Fruit fly (Drosophila melanogaster) whole organism, adult: ENCODE data around the gene CG4836.

Source experiments
- CG11617 ChIP-seq: fragments of 200-800 bp; sonication (Bioruptor generic); optimal IDR thresholded peaks from 2 replicates; lab custom pipeline; 2017; ENCODE audit warnings: mild to moderate bottlenecking, missing biosample characterization, missing genetic modification reagents, missing genetic modification characterization
- CG12768 ChIP-seq: fragments of 200-800 bp; sonication (Bioruptor generic); optimal IDR thresholded peaks from 2 replicates; lab custom pipeline; 2017; ENCODE audit warnings: missing biosample characterization, missing genetic modification characterization, mild to moderate bottlenecking, moderate library complexity, missing genetic modification reagents
- CG14711 ChIP-seq: fragments of 200-800 bp; sonication (Bioruptor generic); optimal IDR thresholded peaks from 2 replicates; lab custom pipeline; 2018; ENCODE audit warnings: missing biosample characterization, mild to moderate bottlenecking, missing genetic modification characterization, moderate library complexity
- CG1620 ChIP-seq: fragments of 200-800 bp; sonication (Bioruptor generic); optimal IDR thresholded peaks from 2 replicates; lab custom pipeline; 2016; ENCODE audit warnings: missing biosample characterization, missing genetic modification characterization
- CG5204 ChIP-seq: fragments of 200-800 bp; sonication (Bioruptor generic); optimal IDR thresholded peaks from 2 replicates; lab custom pipeline; 2016; ENCODE audit warnings: missing biosample characterization, missing genetic modification characterization
- CG7045 ChIP-seq: fragments of 200-800 bp; sonication (Bioruptor generic); optimal IDR thresholded peaks from 2 replicates; lab custom pipeline; 2017; ENCODE audit warnings: missing biosample characterization, mild to moderate bottlenecking, missing genetic modification characterization
- Mnt ChIP-seq: fragments of 200-800 bp; sonication (Bioruptor generic); optimal IDR thresholded peaks from 2 replicates; lab custom pipeline; 2016; ENCODE audit warnings: missing biosample characterization, mild to moderate bottlenecking, missing genetic modification characterization
- cic ChIP-seq: fragments of 200-800 bp; sonication (Bioruptor generic); optimal IDR thresholded peaks from 2 replicates; lab custom pipeline; 2017; ENCODE audit warnings: missing biosample characterization, mild to moderate bottlenecking, missing genetic modification characterization, moderate library complexity
- kay ChIP-seq: fragments of 200-800 bp; sonication (Bioruptor generic); peaks from one replicate; lab custom pipeline; 2016; ENCODE audit warnings: missing biosample characterization, missing genetic modification characterization, borderline replicate concordance
- pad ChIP-seq: fragments of 200-800 bp; sonication (Bioruptor generic); optimal IDR thresholded peaks from 3 replicates; lab custom pipeline; 2017; ENCODE audit warnings: missing biosample characterization, missing genetic modification characterization, mild to moderate bottlenecking, moderate library complexity, missing genetic modification reagents
- tj ChIP-seq: fragments of 200-800 bp; sonication (Bioruptor generic); optimal IDR thresholded peaks from 3 replicates; lab custom pipeline; 2017; ENCODE audit warnings: missing biosample characterization, mild to moderate bottlenecking, missing genetic modification characterization, moderate library complexity

Gene CG4836

DNA sequence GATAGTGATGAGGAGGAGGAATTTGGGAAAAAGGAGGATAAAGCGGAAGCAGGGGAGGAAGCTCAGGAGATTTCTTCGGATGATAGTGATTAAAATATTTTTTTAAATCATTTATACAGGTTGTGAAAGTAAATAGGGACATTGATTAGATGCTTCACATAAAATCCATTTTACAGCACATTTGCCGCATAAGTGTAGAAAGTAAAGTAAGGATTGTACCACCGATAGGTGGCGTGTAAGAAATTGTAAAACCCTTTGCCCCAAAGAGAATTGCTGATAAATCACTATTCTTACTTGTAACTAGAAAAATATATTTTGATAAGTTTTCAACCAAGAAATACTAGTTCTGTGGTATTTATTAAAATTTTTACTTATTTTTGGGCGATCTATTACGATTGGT lies 45.3 kb downstream of the CG4836 start:
- TF ChIP-seq CG11617 (GFP tag; lab: Kevin White, UChicago), result no peak

DNA sequence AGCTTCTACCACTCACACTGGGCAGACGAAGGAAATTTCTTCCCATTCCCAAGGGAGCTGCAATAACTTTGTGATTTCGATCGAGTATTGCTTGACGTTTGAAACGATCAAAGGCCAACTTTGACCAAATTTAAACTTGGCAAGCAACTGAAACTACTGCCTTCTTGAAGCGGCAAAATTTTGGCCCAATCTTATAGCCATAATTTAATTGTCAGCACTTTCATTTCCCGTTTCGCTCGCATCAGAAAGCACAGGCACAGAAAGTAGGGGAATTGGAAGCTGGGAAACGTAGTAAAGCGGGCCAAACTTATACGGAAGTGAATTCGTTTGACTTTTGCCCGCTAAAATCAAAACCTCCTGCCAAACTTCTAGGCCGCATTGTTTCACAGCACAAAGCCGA lies 46.0 kb downstream of the CG4836 start, which contains the start of gene CG4390:
TSS of gene CG4390 (minus strand) at position 101 of the 400 bp plus-strand sequence.
- TF ChIP-seq CG12768 (GFP tag; lab: Kevin White, UChicago), result no peak
- no peak for TF ChIP-seq kay (GFP tag; lab: Kevin White, UChicago)

DNA sequence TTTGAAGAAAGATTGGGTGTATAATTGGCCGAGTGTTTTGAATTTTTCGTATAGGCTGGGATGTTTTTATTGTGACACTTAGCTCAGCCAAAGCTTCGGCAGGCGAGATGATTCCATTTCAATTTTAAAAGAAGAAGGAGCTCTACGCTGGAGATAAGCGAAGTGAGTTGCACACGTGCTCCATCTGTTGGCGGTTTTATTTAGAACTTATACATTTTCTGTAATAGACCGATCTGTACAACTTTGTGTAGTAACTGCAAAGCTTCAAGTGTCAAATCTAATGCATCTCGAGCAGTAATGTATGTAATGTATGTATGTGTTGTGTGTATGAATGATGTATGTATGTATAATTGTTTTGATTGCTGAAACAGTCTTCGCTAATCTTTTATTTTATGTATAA lies 52.8 kb downstream of the CG4836 start:
- TF ChIP-seq CG5204 (GFP tag; lab: Kevin White, UChicago), result no peak
- no peak for TF ChIP-seq CG7045 (GFP tag; lab: Kevin White, UChicago)
- TF ChIP-seq pad (GFP tag; lab: Kevin White, UChicago), result no peak
- TF ChIP-seq CG11617 (GFP tag; lab: Kevin White, UChicago), result no peak
- no peak for TF ChIP-seq tj (GFP tag; lab: Kevin White, UChicago)
- TF ChIP-seq Mnt (GFP tag; lab: Kevin White, UChicago), result no peak
- no peak for TF ChIP-seq cic (GFP tag; lab: Kevin White, UChicago)
- TF ChIP-seq CG1620 (GFP tag; lab: Kevin White, UChicago), result no peak
- TF ChIP-seq CG14711 (tag; lab: Kevin White, UChicago), result no peak
